Comparison of ENCODE assay signal across 1 fruit fly cellular context in genomic region chrX:4684444-4684924, dm6.
A peak's percentile ranks its signal among the peaks of the same experiment; 100 is the strongest.
TF ChIP-seq lines count a peak whose summit lies in the region.

No protein-coding gene starts in this region.

TF ChIP-seq in whole organism, embryonic, 481 proteins besides CTCF, POLR2A, EP300 and RAD21 (continued from another document and continues in another):
- TF ChIP-seq CG7745 (tag; optimal IDR thresholded peaks at IDR 0.05; lab: Kevin White, UChicago): no peak
- peak; percentile 76 for TF ChIP-seq sqz (GFP tag; optimal IDR thresholded peaks at IDR 0.05; lab: Kevin White, UChicago)
- TF ChIP-seq CG10209 (GFP tag; optimal IDR thresholded peaks at IDR 0.05; lab: Kevin White, UChicago): peak; percentile 83
- TF ChIP-seq CG6654 (GFP tag; optimal IDR thresholded peaks at IDR 0.05; lab: Kevin White, UChicago): peak; percentile 39
- TF ChIP-seq pzg (GFP tag; optimal IDR thresholded peaks at IDR 0.05; lab: Kevin White, UChicago): peak; percentile 94
- peak; percentile 71 for TF ChIP-seq kni (GFP tag; optimal IDR thresholded peaks at IDR 0.05; lab: Kevin White, UChicago)
- peak; percentile 67 for TF ChIP-seq Bteb2 (GFP tag; optimal IDR thresholded peaks at IDR 0.05; lab: Kevin White, UChicago)
- TF ChIP-seq CG15269 (tag; optimal IDR thresholded peaks at IDR 0.05; lab: Kevin White, UChicago): peak; percentile 85
- peak; percentile 59 for TF ChIP-seq gfzf (GFP tag; optimal IDR thresholded peaks at IDR 0.05; lab: Kevin White, UChicago)
- TF ChIP-seq CG10274 (GFP tag; optimal IDR thresholded peaks at IDR 0.05; lab: Kevin White, UChicago): peak; percentile 65
- peak; percentile 65 for TF ChIP-seq CG8089 (GFP tag; optimal IDR thresholded peaks at IDR 0.05; lab: Kevin White, UChicago)
- TF ChIP-seq CG9817 (tag; optimal IDR thresholded peaks at IDR 0.05; lab: Kevin White, UChicago): peak; percentile 86
- peak; percentile 76 for TF ChIP-seq CG3163 (GFP tag; optimal IDR thresholded peaks at IDR 0.05; lab: Kevin White, UChicago)
- TF ChIP-seq z (GFP tag; IDR thresholded peaks at IDR 0.05; lab: Robert Waterston, UW): no peak; the same call in 2 of the 3 replicates
- TF ChIP-seq lbe (GFP tag; optimal IDR thresholded peaks at IDR 0.05; lab: Kevin White, UChicago): peak; percentile 37
- TF ChIP-seq lab (GFP tag; optimal IDR thresholded peaks at IDR 0.05; lab: Kevin White, UChicago): peak; percentile 90
- TF ChIP-seq CG9609 (GFP tag; optimal IDR thresholded peaks at IDR 0.05; lab: Kevin White, UChicago): peak; percentile 81
- peak; percentile 51 for TF ChIP-seq CG8281 (tag; optimal IDR thresholded peaks at IDR 0.05; lab: Kevin White, UChicago)
- TF ChIP-seq NC2α (GFP tag; optimal IDR thresholded peaks at IDR 0.05; lab: Kevin White, UChicago): peak; percentile 29
- TF ChIP-seq Dbx (GFP tag; IDR thresholded peaks at IDR 0.05; lab: Robert Waterston, UW): peak; percentile 93
- peak; percentile 83 for TF ChIP-seq Dip3 (GFP tag; optimal IDR thresholded peaks at IDR 0.05; lab: Kevin White, UChicago)
- peak; percentile 5 for TF ChIP-seq hkb (optimal IDR thresholded peaks at IDR 0.05; lab: Kevin White, UChicago)
- peak; percentile 88 for TF ChIP-seq hkb (GFP tag; IDR thresholded peaks at IDR 0.05; lab: Robert Waterston, UW)
- peak; percentile 77 for TF ChIP-seq CG7357 (GFP tag; IDR thresholded peaks at IDR 0.05; lab: Robert Waterston, UW)
- peak; percentile 79 for TF ChIP-seq Drgx (GFP tag; IDR thresholded peaks at IDR 0.05; lab: Robert Waterston, UW)
- TF ChIP-seq Lpt (GFP tag; optimal IDR thresholded peaks at IDR 0.05; lab: Kevin White, UChicago): no peak
- TF ChIP-seq Rx (GFP tag; IDR thresholded peaks at IDR 0.05; lab: Robert Waterston, UW): peak; percentile 79
- TF ChIP-seq CG3995 (GFP tag; optimal IDR thresholded peaks at IDR 0.05; lab: Kevin White, UChicago): peak; percentile 61
- peak; percentile 11 for TF ChIP-seq Spps (tag; optimal IDR thresholded peaks at IDR 0.05; lab: Kevin White, UChicago)
- TF ChIP-seq CG11723 (GFP tag; optimal IDR thresholded peaks at IDR 0.05; lab: Kevin White, UChicago): peak; percentile 66
- peak; percentile 85 for TF ChIP-seq sr (GFP tag; IDR thresholded peaks at IDR 0.05; lab: Robert Waterston, UW)
- TF ChIP-seq Hey (tag; optimal IDR thresholded peaks at IDR 0.05; lab: Kevin White, UChicago): peak; percentile 59
- peak; percentile 58 for TF ChIP-seq org-1 (GFP tag; optimal IDR thresholded peaks at IDR 0.05; lab: Kevin White, UChicago)
- TF ChIP-seq HHEX (GFP tag; optimal IDR thresholded peaks at IDR 0.05; lab: Kevin White, UChicago): peak; percentile 81
- TF ChIP-seq bowl (GFP tag; IDR thresholded peaks at IDR 0.05; lab: Robert Waterston, UW): peak; percentile 86
- peak; percentile 47 for TF ChIP-seq wek (GFP tag; optimal IDR thresholded peaks at IDR 0.05; lab: Kevin White, UChicago)
- TF ChIP-seq CG10462 (GFP tag; optimal IDR thresholded peaks at IDR 0.05; lab: Kevin White, UChicago): peak; percentile 60
- TF ChIP-seq CG12071 (GFP tag; optimal IDR thresholded peaks at IDR 0.05; lab: Kevin White, UChicago): peak; percentile 73
- peak; percentile 74 for TF ChIP-seq Sox102F (GFP tag; optimal IDR thresholded peaks at IDR 0.05; lab: Kevin White, UChicago)
- TF ChIP-seq CG6689 (GFP tag; IDR thresholded peaks at IDR 0.05; lab: Robert Waterston, UW): peak; percentile 86
- TF ChIP-seq br (optimal IDR thresholded peaks at IDR 0.05; lab: Kevin White, UChicago): no peak
- TF ChIP-seq pho (GFP tag; optimal IDR thresholded peaks at IDR 0.05; lab: Kevin White, UChicago): peak; percentile 78
- TF ChIP-seq CG2889 (GFP tag; IDR thresholded peaks at IDR 0.05; lab: Robert Waterston, UW): peak; percentile 90
- peak; percentile 75 for TF ChIP-seq CG11696 (GFP tag; IDR thresholded peaks at IDR 0.05; lab: Robert Waterston, UW)
- peak; percentile 84 for TF ChIP-seq sisA (GFP tag; IDR thresholded peaks at IDR 0.05; lab: Robert Waterston, UW)
- TF ChIP-seq CG15514 (GFP tag; optimal IDR thresholded peaks at IDR 0.05; lab: Kevin White, UChicago): peak; percentile 89
- peak; percentile 90 for TF ChIP-seq BEAF-32 (GFP tag; optimal IDR thresholded peaks at IDR 0.05; lab: Kevin White, UChicago)
- peak; percentile 23; the same call in 1 of the 2 replicates for TF ChIP-seq onecut (GFP tag; IDR thresholded peaks at IDR 0.05; lab: Robert Waterston, UW)
- TF ChIP-seq Hr3 (GFP tag; optimal IDR thresholded peaks at IDR 0.05; lab: Kevin White, UChicago): peak; percentile 71
- TF ChIP-seq CG31224 (GFP tag; IDR thresholded peaks at IDR 0.05; lab: Robert Waterston, UW): peak; percentile 84
- TF ChIP-seq Med (GFP tag; lab: Kevin White, UChicago): peak; percentile 98
- TF ChIP-seq H2.0 (GFP tag; IDR thresholded peaks at IDR 0.05; lab: Robert Waterston, UW): peak; percentile 93
- peak; percentile 23 for TF ChIP-seq gsb-n (tag; optimal IDR thresholded peaks at IDR 0.05; lab: Kevin White, UChicago)
- peak; percentile 87 for TF ChIP-seq al (GFP tag; IDR thresholded peaks at IDR 0.05; lab: Robert Waterston, UW)
- TF ChIP-seq GATAe (GFP tag; conservative IDR thresholded peaks at IDR 0.05; lab: Robert Waterston, UW): peak; percentile 72; the same call in 1 of the 2 replicates
- TF ChIP-seq tll (GFP tag; optimal IDR thresholded peaks at IDR 0.05; lab: Kevin White, UChicago): peak in 1 of 2 experiments; percentile 52
- peak; percentile 85 for TF ChIP-seq chn (GFP tag; optimal IDR thresholded peaks at IDR 0.05; lab: Kevin White, UChicago)
- peak; percentile 86 for TF ChIP-seq rib (GFP tag; IDR thresholded peaks at IDR 0.05; lab: Robert Waterston, UW)
- TF ChIP-seq HLH4C (GFP tag; IDR thresholded peaks at IDR 0.05; lab: Robert Waterston, UW; ENCODE audit: partially characterized antibody): peak; percentile 74
- peak; percentile 6 for TF ChIP-seq bigmax (GFP tag; optimal IDR thresholded peaks at IDR 0.05; lab: Kevin White, UChicago)
- peak; percentile 43 for TF ChIP-seq CG3065 (GFP tag; optimal IDR thresholded peaks at IDR 0.05; lab: Kevin White, UChicago)
- TF ChIP-seq CG9797 (GFP tag; optimal IDR thresholded peaks at IDR 0.05; lab: Kevin White, UChicago): peak; percentile 72
- TF ChIP-seq sima (GFP tag; optimal IDR thresholded peaks at IDR 0.05; lab: Kevin White, UChicago): no peak
- TF ChIP-seq CG4360 (GFP tag; IDR thresholded peaks at IDR 0.05; lab: Robert Waterston, UW): peak; percentile 51
- TF ChIP-seq Hmx (GFP tag; optimal IDR thresholded peaks at IDR 0.05; lab: Kevin White, UChicago): no peak
- peak; percentile 71; the same call in 2 of the 3 replicates for TF ChIP-seq zen2 (GFP tag; IDR thresholded peaks at IDR 0.05; lab: Robert Waterston, UW; ENCODE audit: partially characterized antibody)
- TF ChIP-seq amos (GFP tag; IDR thresholded peaks at IDR 0.05; lab: Robert Waterston, UW; ENCODE audit: partially characterized antibody): peak; percentile 85
- peak; percentile 54 for TF ChIP-seq zen (tag; optimal IDR thresholded peaks at IDR 0.05; lab: Kevin White, UChicago)
- TF ChIP-seq CG42726 (GFP tag; IDR thresholded peaks at IDR 0.05; lab: Robert Waterston, UW; ENCODE audit: partially characterized antibody): peak; percentile 91
- TF ChIP-seq MBD-R2 (GFP tag; IDR thresholded peaks at IDR 0.05; lab: Robert Waterston, UW): peak; percentile 81
- peak; percentile 80 for TF ChIP-seq inv (GFP tag; IDR thresholded peaks at IDR 0.05; lab: Robert Waterston, UW; ENCODE audit: partially characterized antibody)
- peak; percentile 19 for TF ChIP-seq CG6254 (GFP tag; optimal IDR thresholded peaks at IDR 0.05; lab: Kevin White, UChicago)
- peak; percentile 54 for TF ChIP-seq Jarid2 (GFP tag; optimal IDR thresholded peaks at IDR 0.05; lab: Kevin White, UChicago)
- peak; percentile 56 for TF ChIP-seq CG6813 (GFP tag; optimal IDR thresholded peaks at IDR 0.05; lab: Kevin White, UChicago)
- peak; percentile 76 for TF ChIP-seq Dek (tag; optimal IDR thresholded peaks at IDR 0.05; lab: Kevin White, UChicago)
- TF ChIP-seq CG10366 (GFP tag; IDR thresholded peaks at IDR 0.05; lab: Robert Waterston, UW): peak; percentile 87
- TF ChIP-seq ERR (GFP tag; optimal IDR thresholded peaks at IDR 0.05; lab: Kevin White, UChicago): peak; percentile 79
- peak; percentile 82 for TF ChIP-seq pb (GFP tag; optimal IDR thresholded peaks at IDR 0.05; lab: Kevin White, UChicago)
- TF ChIP-seq grn (GFP tag; optimal IDR thresholded peaks at IDR 0.05; lab: Kevin White, UChicago): peak; percentile 39
- no peak for TF ChIP-seq CG8359 (GFP tag; optimal IDR thresholded peaks at IDR 0.05; lab: Kevin White, UChicago; ENCODE audit: borderline replicate concordance)
- peak; percentile 95 for TF ChIP-seq CG14710 (tag; optimal IDR thresholded peaks at IDR 0.05; lab: Kevin White, UChicago)
- TF ChIP-seq bsh (GFP tag; optimal IDR thresholded peaks at IDR 0.05; lab: Kevin White, UChicago): peak in 1 of 2 experiments; percentile 62
- TF ChIP-seq CG1233 (GFP tag; optimal IDR thresholded peaks at IDR 0.05; lab: Kevin White, UChicago): peak; percentile 73
- TF ChIP-seq CG10431 (GFP tag; optimal IDR thresholded peaks at IDR 0.05; lab: Kevin White, UChicago): no peak
- TF ChIP-seq bab2 (GFP tag; optimal IDR thresholded peaks at IDR 0.05; lab: Kevin White, UChicago): peak; percentile 85
- TF ChIP-seq Dref (GFP tag; IDR thresholded peaks at IDR 0.05; lab: Robert Waterston, UW): peak; percentile 62
- peak; percentile 84 for TF ChIP-seq CG9876 (GFP tag; optimal IDR thresholded peaks at IDR 0.05; lab: Kevin White, UChicago)
- peak; percentile 84 for TF ChIP-seq CG2678 (tag; optimal IDR thresholded peaks at IDR 0.05; lab: Kevin White, UChicago)
- peak; percentile 69 for TF ChIP-seq Camta (GFP tag; optimal IDR thresholded peaks at IDR 0.05; lab: Kevin White, UChicago)
- TF ChIP-seq C15 (GFP tag; IDR thresholded peaks at IDR 0.05; lab: Robert Waterston, UW): peak; percentile 48; the same call in 1 of the 3 replicates
- no peak for TF ChIP-seq CG7271 (tag; optimal IDR thresholded peaks at IDR 0.05; lab: Kevin White, UChicago)
- peak; percentile 77 for TF ChIP-seq CG13296 (GFP tag; optimal IDR thresholded peaks at IDR 0.05; lab: Kevin White, UChicago)
- peak; percentile 81 for TF ChIP-seq CG7839 (tag; optimal IDR thresholded peaks at IDR 0.05; lab: Kevin White, UChicago)
- TF ChIP-seq CG12299 (tag; optimal IDR thresholded peaks at IDR 0.05; lab: Kevin White, UChicago): peak; percentile 63
- peak; percentile 87 for TF ChIP-seq ftz-f1 (GFP tag; optimal IDR thresholded peaks at IDR 0.05; lab: Kevin White, UChicago)
- peak; percentile 74; the same call in 2 of the 3 replicates for TF ChIP-seq CG34224 (GFP tag; IDR thresholded peaks at IDR 0.05; lab: Robert Waterston, UW; ENCODE audit: partially characterized antibody)
- TF ChIP-seq Optix (GFP tag; IDR thresholded peaks at IDR 0.05; lab: Robert Waterston, UW): peak; percentile 89
- TF ChIP-seq CoRest (tag; optimal IDR thresholded peaks at IDR 0.05; lab: Kevin White, UChicago): peak; percentile 91
- peak; percentile 61 for TF ChIP-seq NC2β (GFP tag; optimal IDR thresholded peaks at IDR 0.05; lab: Kevin White, UChicago)
- peak; percentile 70 for TF ChIP-seq CG1602 (GFP tag; optimal IDR thresholded peaks at IDR 0.05; lab: Kevin White, UChicago)
- peak; percentile 51; the same call in 1 of the 3 replicates for TF ChIP-seq jigr1 (GFP tag; IDR thresholded peaks at IDR 0.05; lab: Robert Waterston, UW)
- peak; percentile 90 for TF ChIP-seq twi (tag; optimal IDR thresholded peaks at IDR 0.05; lab: Kevin White, UChicago)
- TF ChIP-seq CG10654 (GFP tag; optimal IDR thresholded peaks at IDR 0.05; lab: Kevin White, UChicago): peak; percentile 61
- TF ChIP-seq unpg (GFP tag; optimal IDR thresholded peaks at IDR 0.05; lab: Kevin White, UChicago): peak; percentile 77
- TF ChIP-seq Kr (GFP tag; optimal IDR thresholded peaks at IDR 0.05; lab: Kevin White, UChicago): no peak
- TF ChIP-seq MESR4 (GFP tag; optimal IDR thresholded peaks at IDR 0.05; lab: Kevin White, UChicago): peak; percentile 84
- TF ChIP-seq sim (GFP tag; IDR thresholded peaks at IDR 0.05; lab: Robert Waterston, UW): peak; percentile 39; the same call in 1 of the 2 replicates
- TF ChIP-seq croc (GFP tag; conservative IDR thresholded peaks at IDR 0.05; lab: Robert Waterston, UW): peak; percentile 52
- peak; percentile 37; the same call in 1 of the 2 replicates for TF ChIP-seq Doc2 (GFP tag; IDR thresholded peaks at IDR 0.05; lab: Robert Waterston, UW)
- peak; percentile 76 for TF ChIP-seq ham (GFP tag; IDR thresholded peaks at IDR 0.05; lab: Robert Waterston, UW)
- TF ChIP-seq D19B (GFP tag; optimal IDR thresholded peaks at IDR 0.05; lab: Kevin White, UChicago): peak; percentile 41
- peak; percentile 68 for TF ChIP-seq sna (GFP tag; IDR thresholded peaks at IDR 0.05; lab: Robert Waterston, UW; ENCODE audit: partially characterized antibody)
- TF ChIP-seq gt (GFP tag; IDR thresholded peaks at IDR 0.05; lab: Robert Waterston, UW): peak; percentile 67
- peak; percentile 93 for TF ChIP-seq CG11456 (GFP tag; IDR thresholded peaks at IDR 0.05; lab: Robert Waterston, UW)
- peak; percentile 96 for TF ChIP-seq slbo (GFP tag; IDR thresholded peaks at IDR 0.05; lab: Robert Waterston, UW)
- TF ChIP-seq Xbp1 (GFP tag; optimal IDR thresholded peaks at IDR 0.05; lab: Kevin White, UChicago): peak; percentile 86
- TF ChIP-seq CG9215 (GFP tag; IDR thresholded peaks at IDR 0.05; lab: Robert Waterston, UW): peak; percentile 84
- peak; percentile 66 for TF ChIP-seq CG13123 (GFP tag; optimal IDR thresholded peaks at IDR 0.05; lab: Kevin White, UChicago)
- TF ChIP-seq HmgZ (tag; optimal IDR thresholded peaks at IDR 0.05; lab: Kevin White, UChicago): peak; percentile 88
- TF ChIP-seq CG1603 (tag; optimal IDR thresholded peaks at IDR 0.05; lab: Kevin White, UChicago): peak; percentile 86
- peak; percentile 90 for TF ChIP-seq sug (tag; optimal IDR thresholded peaks at IDR 0.05; lab: Kevin White, UChicago)
- TF ChIP-seq mirr (GFP tag; optimal IDR thresholded peaks at IDR 0.05; lab: Kevin White, UChicago): peak; percentile 85
- TF ChIP-seq H15 (GFP tag; IDR thresholded peaks at IDR 0.05; lab: Robert Waterston, UW): peak; percentile 74
- peak; percentile 91 for TF ChIP-seq Hmr (GFP tag; optimal IDR thresholded peaks at IDR 0.05; lab: Kevin White, UChicago)
- peak; percentile 52 for TF ChIP-seq D (optimal IDR thresholded peaks at IDR 0.05; lab: Kevin White, UChicago)
- peak; percentile 60 for TF ChIP-seq D (GFP tag; optimal IDR thresholded peaks at IDR 0.05; lab: Kevin White, UChicago)
- TF ChIP-seq ara (GFP tag; IDR thresholded peaks at IDR 0.05; lab: Robert Waterston, UW): peak; percentile 64
- TF ChIP-seq CG7987 (GFP tag; optimal IDR thresholded peaks at IDR 0.05; lab: Kevin White, UChicago): peak; percentile 82
- peak; percentile 51 for TF ChIP-seq oc (tag; optimal IDR thresholded peaks at IDR 0.05; lab: Kevin White, UChicago)
- no peak for TF ChIP-seq CG15073 (GFP tag; optimal IDR thresholded peaks at IDR 0.05; lab: Kevin White, UChicago)
